Fruit fly (Drosophila melanogaster): ENCODE results near the gene CG31221.
A peak's percentile ranks its signal among the peaks of the same experiment; 100 is the strongest.

CG31221 gene

dm6 chr3R:19463016-19463664 is 50.7 kb downstream of the CG31221 start, which contains the start of gene Scsalpha2 (continued):
- TF ChIP-seq ci (GFP tag; IDR thresholded peaks at IDR 0.05) = peak; percentile 41; the same call in 1 of the 3 replicates
- peak; percentile 35; the same call in 1 of the 3 replicates for TF ChIP-seq zfh1 (GFP tag; IDR thresholded peaks at IDR 0.05)
- no peak for TF ChIP-seq CG34422 (GFP tag; IDR thresholded peaks at IDR 0.05)
- no peak for TF ChIP-seq CG7786 (GFP tag; optimal IDR thresholded peaks at IDR 0.05)
- no peak for TF ChIP-seq Meics (GFP tag; optimal IDR thresholded peaks at IDR 0.05)
- TF ChIP-seq her (GFP tag; optimal IDR thresholded peaks at IDR 0.05) = peak; percentile 3
- TF ChIP-seq Six4 (GFP tag; optimal IDR thresholded peaks at IDR 0.05) = no peak
- no peak for TF ChIP-seq cad (GFP tag; optimal IDR thresholded peaks at IDR 0.05)
- no peak for TF ChIP-seq rib (GFP tag; IDR thresholded peaks at IDR 0.05)
- no peak for TF ChIP-seq Aef1 (GFP tag; IDR thresholded peaks at IDR 0.05)
- TF ChIP-seq Myb (GFP tag; optimal IDR thresholded peaks at IDR 0.05) = no peak
- peak; percentile 67 for TF ChIP-seq CG8388 (GFP tag; optimal IDR thresholded peaks at IDR 0.05)
- no peak for TF ChIP-seq CG17385 (GFP tag; optimal IDR thresholded peaks at IDR 0.05)
- peak; percentile 73; the same call in 1 of the 3 replicates for TF ChIP-seq CG2199 (GFP tag; IDR thresholded peaks at IDR 0.05)
- peak in 1 of 2 experiments; percentile 34 for TF ChIP-seq Pdp1 (GFP tag; optimal IDR thresholded peaks at IDR 0.05)
- peak; percentile 10; the same call in 1 of the 3 replicates for TF ChIP-seq row (GFP tag; IDR thresholded peaks at IDR 0.05)
- peak; percentile 98 for TF ChIP-seq pfk (GFP tag; optimal IDR thresholded peaks at IDR 0.05)
- TF ChIP-seq toy (GFP tag; IDR thresholded peaks at IDR 0.05) = no peak
- peak; percentile 28 for TF ChIP-seq Med (GFP tag)
- no peak for TF ChIP-seq vnd (GFP tag; IDR thresholded peaks at IDR 0.05; ENCODE audit: partially characterized antibody)
- no peak for TF ChIP-seq CG6683 (GFP tag; optimal IDR thresholded peaks at IDR 0.05)
- peak in 1 of 2 experiments; percentile 2 for TF ChIP-seq bsh (GFP tag; optimal IDR thresholded peaks at IDR 0.05)
- TF ChIP-seq onecut (GFP tag; IDR thresholded peaks at IDR 0.05) = peak; percentile 61
- no peak for TF ChIP-seq croc (GFP tag; conservative IDR thresholded peaks at IDR 0.05)
- peak; percentile 57; the same call in 1 of the 3 replicates for TF ChIP-seq z (GFP tag; IDR thresholded peaks at IDR 0.05)
- TF ChIP-seq CG15269 (tag; optimal IDR thresholded peaks at IDR 0.05) = no peak
- no peak for TF ChIP-seq CG7839 (tag; optimal IDR thresholded peaks at IDR 0.05)
- TF ChIP-seq otp (GFP tag; IDR thresholded peaks at IDR 0.05) = no peak
- no peak for TF ChIP-seq NC2α (GFP tag; optimal IDR thresholded peaks at IDR 0.05)
- TF ChIP-seq eyg (GFP tag; optimal IDR thresholded peaks at IDR 0.05) = no peak
- TF ChIP-seq CG8924 (tag; optimal IDR thresholded peaks at IDR 0.05) = no peak
- TF ChIP-seq fu2 (GFP tag; optimal IDR thresholded peaks at IDR 0.05) = no peak
- TF ChIP-seq stwl (tag; optimal IDR thresholded peaks at IDR 0.05) = peak; percentile 46
- 0 out of 2 replicates have a peak, but pooled peaks have one; percentile 20 for TF ChIP-seq Drgx (GFP tag; IDR thresholded peaks at IDR 0.05)
- peak; percentile 20 for TF ChIP-seq oc (tag; optimal IDR thresholded peaks at IDR 0.05)
- TF ChIP-seq Sin3A (optimal IDR thresholded peaks at IDR 0.05) = no peak

dm6 chr3R:19463874-19464549 is 51.5 kb downstream of the CG31221 start:
- TF ChIP-seq dmrt11E (tag; optimal IDR thresholded peaks at IDR 0.05) = peak; percentile 66
- no peak; the same call in 1 of the 2 replicates for TF ChIP-seq vvl (GFP tag; IDR thresholded peaks at IDR 0.05)
- TF ChIP-seq Nf-YA (GFP tag; IDR thresholded peaks at IDR 0.05) = 0 out of 2 replicates have a peak, but pooled peaks have one; percentile 33
- peak; percentile 35 for TF ChIP-seq bigmax (GFP tag; optimal IDR thresholded peaks at IDR 0.05)
- peak; percentile 29 for TF ChIP-seq CG10654 (GFP tag; optimal IDR thresholded peaks at IDR 0.05)
- TF ChIP-seq Dip3 (GFP tag; optimal IDR thresholded peaks at IDR 0.05) = no peak
- TF ChIP-seq pb (GFP tag; optimal IDR thresholded peaks at IDR 0.05) = peak; percentile 47
- TF ChIP-seq HLH54F (GFP tag; optimal IDR thresholded peaks at IDR 0.05) = peak; percentile 18
- TF ChIP-seq Lhr (GFP tag; optimal IDR thresholded peaks at IDR 0.05) = peak; percentile 70
- no peak for TF ChIP-seq vfl (GFP tag; optimal IDR thresholded peaks at IDR 0.05)
- TF ChIP-seq pros (GFP tag; optimal IDR thresholded peaks at IDR 0.05) = no peak
- TF ChIP-seq CG6254 (GFP tag; optimal IDR thresholded peaks at IDR 0.05) = peak; percentile 76
- no peak for TF ChIP-seq sob (GFP tag; IDR thresholded peaks at IDR 0.05)
- TF ChIP-seq trem (tag; optimal IDR thresholded peaks at IDR 0.05) = peak; percentile 38
- TF ChIP-seq sc (optimal IDR thresholded peaks at IDR 0.05) = no peak
- TF ChIP-seq sc (GFP tag; optimal IDR thresholded peaks at IDR 0.05) = peak; percentile 77

Data from whole organism, embryonic.